Fruit fly (Drosophila melanogaster): ENCODE measurements around the gene Ing3.

- no peak for TF ChIP-seq Sin3A (optimal IDR thresholded peaks at IDR 0.05)
- TF ChIP-seq psq (optimal IDR thresholded peaks at IDR 0.05) = no peak
- no peak for TF ChIP-seq ttk (optimal IDR thresholded peaks at IDR 0.05)
- TF ChIP-seq Myc (optimal IDR thresholded peaks at IDR 0.05) = no peak
Observed at dm6 chrX:18668293-18668692, 15.4 kb upstream of the Ing3 start.
